Fruit fly (Drosophila melanogaster) whole organism, prepupa: Measurements from ENCODE around the gene CG5359.

Experiments
- Lpt ChIP-seq: fragments of 200-800 bp; sonication (Bioruptor generic); optimal IDR thresholded peaks from 3 replicates; lab custom pipeline; 2016; ENCODE audit warnings: missing biosample characterization, missing genetic modification characterization
- salr ChIP-seq, 2 experiments: fragments of 200-800 bp; sonication (Bioruptor generic); optimal IDR thresholded peaks; 3 replicates each; lab custom pipeline; 2016 to 2018; ENCODE audit warnings: missing biosample characterization in 2 of 2, missing genetic modification characterization in 2 of 2, mild to moderate bottlenecking in 1 of 2

DNA sequence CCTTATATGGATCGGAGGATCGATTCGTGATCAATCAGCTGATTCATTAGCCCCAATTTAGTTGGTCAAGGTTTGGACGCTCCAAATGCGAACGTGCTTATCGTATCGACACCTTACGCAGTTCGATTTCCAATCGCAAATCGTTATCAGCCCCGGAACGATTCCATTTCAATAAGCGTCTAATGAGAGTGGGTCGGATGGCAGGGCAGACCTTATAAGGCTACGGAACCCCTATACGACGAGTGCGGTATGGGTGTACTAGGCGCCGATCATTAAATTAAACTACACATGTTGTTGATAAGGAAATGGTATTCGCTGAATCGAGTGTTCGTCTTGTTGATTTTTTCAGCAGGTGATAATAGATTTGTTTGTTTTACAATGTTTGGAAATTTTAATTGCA lies 34.7 kb upstream of the CG5359 start:
- TF ChIP-seq Lpt (no peak), salr (GFP tag; optimal IDR thresholded peaks at IDR 0.05; lab: Kevin White, UChicago) (no peak)
